Fruit fly (Drosophila melanogaster) whole organism, embryonic: ENCODE data around the gene slp1.

Source experiments
- BEAF-32 ChIP-seq: fragments of 200-800 bp; sonication (Bioruptor generic); optimal IDR thresholded peaks from 3 replicates; lab custom pipeline; 2017; ENCODE audit warnings: missing biosample characterization, missing genetic modification characterization, mild to moderate bottlenecking, moderate library complexity, missing genetic modification reagents
- Blimp-1 ChIP-seq: fragments of 200-800 bp; sonication (Bioruptor generic); optimal IDR thresholded peaks from 3 replicates; lab custom pipeline; 2018; ENCODE audit warnings: missing biosample characterization, missing genetic modification characterization, mild to moderate bottlenecking, moderate library complexity, missing genetic modification reagents
- CG1024 ChIP-seq: fragments of 200-800 bp; sonication (Bioruptor generic); IDR thresholded peaks from 2 replicates; pipeline ENCODE4 v1.3.6; 2022; ENCODE audit warnings: missing biosample characterization, missing genetic modification characterization
- CG10462 ChIP-seq: fragments of 200-800 bp; sonication (Bioruptor generic); optimal IDR thresholded peaks from 2 replicates; lab custom pipeline; 2016; ENCODE audit warnings: missing biosample characterization, missing genetic modification characterization
- CG10565 ChIP-seq: fragments of 200-800 bp; sonication (Bioruptor generic); optimal IDR thresholded peaks from 3 replicates; lab custom pipeline; 2016; ENCODE audit warnings: missing biosample characterization, mild to moderate bottlenecking, missing genetic modification characterization
- CG11247 ChIP-seq: fragments of 200-800 bp; sonication (Bioruptor generic); IDR thresholded peaks from 2 replicates; pipeline ENCODE4 v1.3.6; 2022; ENCODE audit warnings: missing biosample characterization, missing genetic modification characterization
- CG11723 ChIP-seq: fragments of 200-800 bp; sonication (Bioruptor generic); optimal IDR thresholded peaks from 2 replicates; lab custom pipeline; 2017; ENCODE audit warnings: missing biosample characterization, mild to moderate bottlenecking, missing genetic modification characterization
- CG12236 ChIP-seq: fragments of 200-800 bp; sonication (Bioruptor generic); optimal IDR thresholded peaks from 2 replicates; lab custom pipeline; 2016; ENCODE audit warnings: missing biosample characterization, missing genetic modification characterization
- CG1233 ChIP-seq: fragments of 200-800 bp; sonication (Bioruptor generic); optimal IDR thresholded peaks from 4 replicates; lab custom pipeline; 2018; ENCODE audit warnings: missing biosample characterization, mild to moderate bottlenecking, missing genetic modification characterization
- CG12769 ChIP-seq: fragments of 200-800 bp; sonication (Bioruptor generic); optimal IDR thresholded peaks from 2 replicates; lab custom pipeline; 2019; ENCODE audit warnings: missing biosample characterization, mild to moderate bottlenecking, missing genetic modification characterization, moderate library complexity
- CG14050 ChIP-seq: fragments of 200-800 bp; sonication (Bioruptor generic); IDR thresholded peaks from 3 replicates; pipeline ENCODE4 v1.3.6; 2022; ENCODE audit warnings: missing biosample characterization, missing genetic modification characterization
- CG14441 ChIP-seq: fragments of 200-800 bp; sonication (Bioruptor generic); IDR thresholded peaks from 2 replicates; pipeline ENCODE4 v1.3.6; 2022; ENCODE audit warnings: missing biosample characterization, missing genetic modification characterization
- CG16813 ChIP-seq: fragments of 200-800 bp; sonication (Bioruptor generic); IDR thresholded peaks from 3 replicates; pipeline ENCODE4 v1.3.6; 2022; ENCODE audit warnings: missing biosample characterization, missing genetic modification characterization; ENCODE audit not compliant: partially characterized antibody
- CG17912 ChIP-seq: fragments of 200-800 bp; sonication (Bioruptor generic); optimal IDR thresholded peaks from 2 replicates; lab custom pipeline; 2018; ENCODE audit warnings: missing biosample characterization, mild to moderate bottlenecking, missing genetic modification characterization
- CG2678 ChIP-seq: fragments of 200-800 bp; sonication (Bioruptor generic); optimal IDR thresholded peaks from 3 replicates; lab custom pipeline; 2019; ENCODE audit warnings: missing biosample characterization, mild to moderate bottlenecking, missing genetic modification characterization, moderate library complexity
- CG3726 ChIP-seq: fragments of 200-800 bp; sonication (Bioruptor generic); IDR thresholded peaks from 3 replicates; pipeline ENCODE4, ENCODE4 v1.3.6; 2022; ENCODE audit warnings: missing biosample characterization, missing genetic modification characterization
- CG3995 ChIP-seq: fragments of 200-800 bp; sonication (Bioruptor generic); optimal IDR thresholded peaks from 3 replicates; lab custom pipeline; 2016; ENCODE audit warnings: missing biosample characterization, missing genetic modification characterization
- CG4854 ChIP-seq: fragments of 200-800 bp; sonication (Bioruptor generic); optimal IDR thresholded peaks from 2 replicates; lab custom pipeline; 2016; ENCODE audit warnings: missing biosample characterization, missing genetic modification characterization, inconsistent platforms
- CG5180 ChIP-seq: fragments of 200-800 bp; sonication (Bioruptor generic); optimal IDR thresholded peaks from 3 replicates; lab custom pipeline; 2017; ENCODE audit warnings: missing biosample characterization, missing genetic modification characterization, mild to moderate bottlenecking, moderate library complexity, missing genetic modification reagents
- CG6175 ChIP-seq: fragments of 200-800 bp; sonication (Bioruptor generic); IDR thresholded peaks from 3 replicates; pipeline ENCODE4 v1.3.6; 2022; ENCODE audit warnings: missing biosample characterization, missing genetic modification characterization
- CG6854 ChIP-seq: fragments of 200-800 bp; sonication (Bioruptor generic); optimal IDR thresholded peaks from 3 replicates; lab custom pipeline; 2017; ENCODE audit warnings: missing biosample characterization, mild to moderate bottlenecking, missing genetic modification characterization
- CG8388 ChIP-seq: fragments of 200-800 bp; sonication (Bioruptor generic); optimal IDR thresholded peaks from 2 replicates; lab custom pipeline; 2019; ENCODE audit warnings: missing biosample characterization, mild to moderate bottlenecking, missing genetic modification characterization, moderate library complexity
- CoRest ChIP-seq: fragments of 200-800 bp; sonication (Bioruptor generic); optimal IDR thresholded peaks from 3 replicates; lab custom pipeline; 2018; ENCODE audit warnings: missing biosample characterization, mild to moderate bottlenecking, missing genetic modification characterization, moderate library complexity
- Dbx ChIP-seq: fragments of 200-800 bp; sonication (Bioruptor generic); IDR thresholded peaks from 3 replicates; pipeline ENCODE4 v1.3.6; 2022; ENCODE audit warnings: missing biosample characterization, missing genetic modification characterization
- H2.0 ChIP-seq: fragments of 200-800 bp; sonication (Bioruptor generic); IDR thresholded peaks from 2 replicates; pipeline ENCODE4 v1.3.6; 2022; ENCODE audit warnings: missing biosample characterization, missing genetic modification characterization
- NC2α ChIP-seq: fragments of 200-800 bp; sonication (Bioruptor generic); optimal IDR thresholded peaks from 2 replicates; lab custom pipeline; 2016; ENCODE audit warnings: missing biosample characterization, missing genetic modification characterization
- NFAT ChIP-seq: fragments of 200-800 bp; sonication (Bioruptor generic); IDR thresholded peaks from 2 replicates; pipeline ENCODE4 v1.3.6; 2022; ENCODE audit warnings: missing biosample characterization, missing genetic modification characterization
- Oli ChIP-seq: fragments of 200-800 bp; sonication (Bioruptor generic); optimal IDR thresholded peaks from 2 replicates; lab custom pipeline; 2018; ENCODE audit warnings: missing biosample characterization, mild to moderate bottlenecking, missing genetic modification characterization, moderate library complexity
- Poxn ChIP-seq: fragments of 200-800 bp; sonication (Bioruptor generic); IDR thresholded peaks from 2 replicates; pipeline ENCODE4 v1.3.6; 2022; ENCODE audit warnings: missing biosample characterization, missing genetic modification characterization
- Rx ChIP-seq: fragments of 200-800 bp; sonication (Bioruptor generic); IDR thresholded peaks from 2 replicates; pipeline ENCODE4 v1.3.6; 2022; ENCODE audit warnings: missing biosample characterization, missing genetic modification characterization
- Sox100B ChIP-seq: fragments of 200-800 bp; sonication (Bioruptor generic); optimal IDR thresholded peaks from 3 replicates; lab custom pipeline; 2018; ENCODE audit warnings: missing biosample characterization, mild to moderate bottlenecking, missing genetic modification characterization
- Sry-β ChIP-seq: fragments of 200-800 bp; sonication (Bioruptor generic); optimal IDR thresholded peaks from 2 replicates; lab custom pipeline; 2018; ENCODE audit warnings: missing biosample characterization, mild to moderate bottlenecking, missing genetic modification characterization, moderate library complexity
- Xbp1 ChIP-seq: fragments of 200-800 bp; sonication (Bioruptor generic); optimal IDR thresholded peaks from 3 replicates; lab custom pipeline; 2016; ENCODE audit warnings: missing biosample characterization, mild to moderate bottlenecking, missing genetic modification characterization
- Xrp1 ChIP-seq: fragments of 200-800 bp; sonication (Bioruptor generic); IDR thresholded peaks from 2 replicates; pipeline ENCODE4 v1.3.6; 2022; ENCODE audit warnings: missing biosample characterization, missing genetic modification characterization
- ap ChIP-seq: fragments of 200-800 bp; sonication (Bioruptor generic); IDR thresholded peaks from 2 replicates; pipeline ENCODE4 v1.3.6; 2022; ENCODE audit warnings: missing biosample characterization, missing genetic modification characterization
- bbx ChIP-seq: fragments of 200-800 bp; sonication (Bioruptor generic); IDR thresholded peaks from 2 replicates; pipeline ENCODE4 v1.3.6; 2022; ENCODE audit warnings: missing biosample characterization, missing genetic modification characterization; ENCODE audit not compliant: partially characterized antibody
- bcd ChIP-seq: fragments of 200-800 bp; sonication (Bioruptor generic); optimal IDR thresholded peaks from 2 replicates; lab custom pipeline; 2017; ENCODE audit warnings: missing biosample characterization, mild to moderate bottlenecking, missing genetic modification characterization
- cg ChIP-seq: fragments of 200-800 bp; sonication (Bioruptor generic); optimal IDR thresholded peaks from 3 replicates; lab custom pipeline; 2019; ENCODE audit warnings: missing biosample characterization, mild to moderate bottlenecking, missing genetic modification characterization, moderate library complexity
- ci ChIP-seq: fragments of 200-800 bp; sonication (Bioruptor generic); IDR thresholded peaks from 3 replicates; pipeline ENCODE4 v1.3.6; 2022; ENCODE audit warnings: missing biosample characterization, missing genetic modification characterization
- dmrt99B ChIP-seq: fragments of 200-800 bp; sonication (Bioruptor generic); optimal IDR thresholded peaks from 2 replicates; lab custom pipeline; 2018; ENCODE audit warnings: missing biosample characterization, mild to moderate bottlenecking, missing genetic modification characterization, moderate library complexity
- hbn ChIP-seq: fragments of 200-800 bp; sonication (Bioruptor generic); IDR thresholded peaks from 2 replicates; pipeline ENCODE4 v1.3.6; 2022; ENCODE audit warnings: missing biosample characterization, missing genetic modification characterization; ENCODE audit not compliant: partially characterized antibody
- hkb ChIP-seq, 2 experiments: fragments of 200-800 bp in 1 of 2; fragments of >200 bp in 1 of 2; sonication (Bioruptor generic) in 1 of 2; IDR thresholded peaks in 1 of 2; optimal IDR thresholded peaks in 1 of 2; 2 replicates each; pipeline versions ENCODE4 v1.3.6 to Lab custom; 2017 to 2022; ENCODE audit warnings: missing biosample characterization in 1 of 2, missing genetic modification characterization in 1 of 2
- onecut ChIP-seq: fragments of 200-800 bp; sonication (Bioruptor generic); IDR thresholded peaks from 2 replicates; pipeline ENCODE4 v1.3.6; 2022; ENCODE audit warnings: missing biosample characterization, missing genetic modification characterization
- pros ChIP-seq: fragments of 200-800 bp; sonication (Bioruptor generic); optimal IDR thresholded peaks from 3 replicates; lab custom pipeline; 2019; ENCODE audit warnings: missing biosample characterization, mild to moderate bottlenecking, missing genetic modification characterization, moderate library complexity
- shn ChIP-seq: fragments of 200-800 bp; sonication (Bioruptor generic); optimal IDR thresholded peaks from 3 replicates; lab custom pipeline; 2016; ENCODE audit warnings: missing biosample characterization, missing genetic modification characterization
- sob ChIP-seq: fragments of 200-800 bp; sonication (Bioruptor generic); IDR thresholded peaks from 2 replicates; pipeline ENCODE4 v1.3.6; 2022; ENCODE audit warnings: missing biosample characterization, missing genetic modification characterization
- vvl ChIP-seq: fragments of 200-800 bp; sonication (Bioruptor generic); IDR thresholded peaks from 2 replicates; pipeline ENCODE4 v1.3.6; 2022; ENCODE audit warnings: missing biosample characterization, missing genetic modification characterization

The slp1 gene

DNA sequence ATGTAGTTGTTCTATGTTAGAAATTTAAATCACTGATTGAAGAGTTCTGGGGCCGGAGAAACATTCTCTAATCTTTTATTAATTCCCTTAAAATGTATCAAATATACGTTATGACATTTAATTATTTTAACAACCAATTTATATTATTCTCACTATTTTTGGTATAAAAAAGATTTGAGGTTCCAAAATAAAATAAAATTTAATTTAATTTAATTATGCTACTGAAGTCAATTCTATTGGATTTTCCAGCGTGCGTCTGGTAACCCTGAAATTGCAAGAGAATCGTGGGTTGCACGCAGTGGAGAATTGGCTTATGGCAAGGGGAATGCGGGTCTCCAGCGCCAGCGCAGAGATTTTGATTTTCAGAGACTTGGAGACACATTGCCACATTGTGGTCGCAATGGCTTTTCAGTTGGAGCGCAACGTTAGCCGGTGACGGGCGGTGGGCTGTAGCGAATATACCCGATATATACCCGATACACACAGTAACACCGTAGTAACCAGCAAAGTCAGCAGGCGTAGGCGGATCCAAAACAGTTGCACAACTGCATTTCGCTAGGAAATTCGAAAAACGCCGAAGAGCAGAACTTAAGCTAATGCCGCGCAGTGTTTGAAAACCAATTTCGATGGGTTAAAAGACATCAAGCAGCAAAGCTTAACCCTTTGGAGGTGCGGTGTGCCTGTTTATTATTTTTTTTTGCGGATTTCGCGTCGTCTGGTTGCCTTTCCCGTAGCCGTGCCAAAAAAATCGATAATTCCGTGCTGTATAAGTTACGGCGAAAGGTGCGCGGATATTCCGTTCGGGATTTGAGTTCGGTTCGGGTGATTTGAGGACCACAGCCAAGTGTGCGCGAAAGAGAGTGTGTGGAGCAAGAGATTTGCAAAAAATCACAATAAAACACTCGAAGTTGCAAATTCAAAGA is 19.9 kb upstream of the slp1 start (continued):
- TF ChIP-seq CG12236 (GFP tag; lab: Kevin White, UChicago) (no peak), Oli (tag; lab: Kevin White, UChicago) (peak; percentile 65), CG17912 (GFP tag; lab: Kevin White, UChicago) (no peak), sob (no peak), Rx (GFP tag; lab: Robert Waterston, UW) (0 out of 2 replicates have a peak, but pooled peaks have one; percentile 21), CG2678 (peak; percentile 65), ap (GFP tag; lab: Robert Waterston, UW) (peak; percentile 26; the same call in 1 of the 2 replicates), CG6175 (no peak), Xbp1 (GFP tag; lab: Kevin White, UChicago) (peak; percentile 10), CG11247 (GFP tag; lab: Robert Waterston, UW) (no peak), CG3726 (no peak), CG4854 (GFP tag; lab: Kevin White, UChicago) (no peak), CG16813 (GFP tag; lab: Robert Waterston, UW) (no peak), cg (GFP tag; lab: Kevin White, UChicago) (no peak), CG5180 (peak; percentile 7), shn (GFP tag; lab: Kevin White, UChicago) (no peak), CG14441 (GFP tag; lab: Robert Waterston, UW) (peak; percentile 35; the same call in 1 of the 2 replicates), CG12769 (peak; percentile 1), ci (GFP tag; lab: Robert Waterston, UW) (peak; percentile 76), CG1024 (GFP tag; lab: Robert Waterston, UW) (peak; percentile 27; the same call in 1 of the 2 replicates), CG6854 (GFP tag; lab: Kevin White, UChicago) (no peak), CG11723 (peak; percentile 19), Blimp-1 (GFP tag; lab: Kevin White, UChicago) (peak; percentile 59), CG14050 (GFP tag; lab: Robert Waterston, UW) (no peak), hbn (GFP tag; lab: Robert Waterston, UW) (0 out of 2 replicates have a peak, but pooled peaks have one; percentile 17), vvl (peak; percentile 31; the same call in 1 of the 2 replicates), hkb (optimal IDR thresholded peaks at IDR 0.05; lab: Kevin White, UChicago) (no peak), hkb (GFP tag; IDR thresholded peaks at IDR 0.05; lab: Robert Waterston, UW) (no peak), Sry-β (GFP tag; lab: Kevin White, UChicago) (no peak), dmrt99B (tag; lab: Kevin White, UChicago) (peak; percentile 46), bbx (GFP tag; lab: Robert Waterston, UW) (peak; percentile 43), Poxn (GFP tag; lab: Robert Waterston, UW) (no peak), CG3995 (GFP tag; lab: Kevin White, UChicago) (no peak), BEAF-32 (no peak), Dbx (GFP tag; lab: Robert Waterston, UW) (0 out of 3 replicates have a peak, but pooled peaks have one; percentile 11), NC2α (GFP tag; lab: Kevin White, UChicago) (no peak), NFAT (GFP tag; lab: Robert Waterston, UW) (0 out of 2 replicates have a peak, but pooled peaks have one; percentile 27), Xrp1 (GFP tag; lab: Robert Waterston, UW) (peak; percentile 21; the same call in 1 of the 2 replicates), Sox100B (peak; percentile 68), H2.0 (GFP tag; lab: Robert Waterston, UW) (peak; percentile 53; the same call in 1 of the 2 replicates), onecut (peak; percentile 92), CG1233 (GFP tag; lab: Kevin White, UChicago) (peak; percentile 20), CG10462 (GFP tag; lab: Kevin White, UChicago) (no peak), pros (GFP tag; lab: Kevin White, UChicago) (no peak), CoRest (tag; lab: Kevin White, UChicago) (peak; percentile 56), CG10565 (GFP tag; lab: Kevin White, UChicago) (no peak), bcd (GFP tag; lab: Kevin White, UChicago) (peak; percentile 48), CG8388 (GFP tag; lab: Kevin White, UChicago) (peak; percentile 53)
